Worm (Caenorhabditis elegans) whole organism, L1 larva: Measurements from ENCODE around the gene K01A11.1.
"Not testable (repeated sequence)": the region's sequence is repeated elsewhere in the genome, so short reads cannot be mapped to it uniquely, and the experiment has no call there.

Experiments used
- C16A3.4 ChIP-seq: fragments of 150-350 bp; optimal IDR thresholded peaks from 2 replicates; lab custom pipeline; 2014; ENCODE audit warnings: missing biosample characterization, missing genetic modification characterization
- F16B12.6 ChIP-seq: fragments of 150-350 bp; optimal IDR thresholded peaks from 2 replicates; lab custom pipeline; 2014; ENCODE audit warnings: missing biosample characterization, missing genetic modification characterization
- Y116A8C.19 ChIP-seq: sonication (generic microtip); optimal IDR thresholded peaks from 2 replicates; lab custom pipeline; 2016; ENCODE audit warnings: missing compliant biosample characterization, missing genetic modification characterization, borderline replicate concordance
- aha-1 ChIP-seq: fragments of 150-350 bp; optimal IDR thresholded peaks from 2 replicates; lab custom pipeline; 2014; ENCODE audit warnings: missing biosample characterization, missing genetic modification characterization
- ama-1 ChIP-seq: fragments of 150-350 bp; optimal IDR thresholded peaks from 2 replicates; lab custom pipeline; 2014
- blmp-1 ChIP-seq: fragments of 150-350 bp; optimal IDR thresholded peaks from 2 replicates; lab custom pipeline; 2014; ENCODE audit warnings: missing biosample characterization, missing genetic modification characterization
- ceh-88 ChIP-seq: fragments of 200-800 bp; sonication (Bioruptor generic); IDR thresholded peaks from 2 replicates; pipeline ENCODE4 v1.3.6; 2022; ENCODE audit warnings: missing genetic modification characterization, missing compliant biosample characterization
- ceh-90 ChIP-seq: sonication (generic microtip); optimal IDR thresholded peaks from 2 replicates; lab custom pipeline; 2016; ENCODE audit warnings: missing genetic modification characterization, missing compliant biosample characterization
- ces-1 ChIP-seq: fragments of 150-350 bp; optimal IDR thresholded peaks from 2 replicates; lab custom pipeline; 2014; ENCODE audit warnings: missing biosample characterization, missing genetic modification reagents, missing genetic modification characterization
- dsc-1 ChIP-seq: sonication (generic microtip); optimal IDR thresholded peaks from 2 replicates; lab custom pipeline; 2016; ENCODE audit warnings: mild to moderate bottlenecking, missing genetic modification characterization, missing compliant biosample characterization
- efl-1 ChIP-seq, 4 experiments: fragments of 150-350 bp; optimal IDR thresholded peaks in 3 of 4; peaks in 1 of 4; 1 replicate in 1 of 4; 2 replicates in 3 of 4; lab custom pipeline; 2014; ENCODE audit warnings: missing biosample characterization in 2 of 4, missing genetic modification characterization in 2 of 4, missing genetic modification reagents in 2 of 4
- efl-3 ChIP-seq: fragments of 200-800 bp; sonication (Bioruptor generic); optimal IDR thresholded peaks from 2 replicates; lab custom pipeline; 2018; ENCODE audit warnings: mild to moderate bottlenecking, missing genetic modification characterization, missing compliant biosample characterization
- egl-13 ChIP-seq: sonication (generic microtip); optimal IDR thresholded peaks from 2 replicates; lab custom pipeline; 2016; ENCODE audit warnings: missing genotype, missing genetic modification reagents, missing genetic modification characterization, missing compliant biosample characterization
- elt-2 ChIP-seq: sonication (generic microtip); optimal IDR thresholded peaks from 2 replicates; lab custom pipeline; 2016; ENCODE audit warnings: missing genetic modification characterization, mild to moderate bottlenecking, inconsistent platforms, missing compliant biosample characterization, missing genetic modification reagents
- ets-5 ChIP-seq: fragments of 200-800 bp; sonication (Bioruptor generic); IDR thresholded peaks from 2 replicates; pipeline ENCODE4 v1.3.6; 2022; ENCODE audit warnings: missing genetic modification characterization, missing compliant biosample characterization
- fkh-4 ChIP-seq: sonication (generic microtip); optimal IDR thresholded peaks from 2 replicates; lab custom pipeline; 2016; ENCODE audit warnings: missing compliant biosample characterization, missing genetic modification characterization, borderline replicate concordance
- hlh-17 ChIP-seq: fragments of 200-800 bp; sonication (Bioruptor generic); optimal IDR thresholded peaks from 2 replicates; lab custom pipeline; 2018; ENCODE audit warnings: missing genetic modification characterization, mild to moderate bottlenecking, missing compliant biosample characterization, moderate library complexity, borderline replicate concordance
- irx-1 ChIP-seq: sonication (generic microtip); optimal IDR thresholded peaks from 2 replicates; lab custom pipeline; 2016; ENCODE audit warnings: missing genetic modification characterization, missing compliant biosample characterization
- isw-1 ChIP-seq: fragments of 200-800 bp; sonication (Bioruptor generic); IDR thresholded peaks from 2 replicates; pipeline ENCODE4 v1.3.6; 2022; ENCODE audit warnings: missing genetic modification characterization, missing compliant biosample characterization
- lin-15B ChIP-seq: fragments of 150-350 bp; sonication (generic microtip); optimal IDR thresholded peaks from 3 replicates; lab custom pipeline; 2014; ENCODE audit warnings: missing biosample characterization, missing genetic modification characterization
- mef-2 ChIP-seq: fragments of 150-350 bp; optimal IDR thresholded peaks from 2 replicates; lab custom pipeline; 2014; ENCODE audit warnings: missing biosample characterization, missing genetic modification characterization
- nhr-11 ChIP-seq: fragments of 150-350 bp; optimal IDR thresholded peaks from 2 replicates; lab custom pipeline; 2014; ENCODE audit warnings: missing biosample characterization, missing genetic modification characterization
- nhr-12 ChIP-seq: sonication (generic microtip); optimal IDR thresholded peaks from 2 replicates; lab custom pipeline; 2017; ENCODE audit warnings: missing biosample characterization, missing genetic modification characterization
- nhr-19 ChIP-seq: fragments of 200-800 bp; sonication (Bioruptor generic); conservative IDR thresholded peaks from 2 replicates; pipeline ENCODE4 v1.3.6; 2022; ENCODE audit warnings: missing genetic modification characterization, missing compliant biosample characterization
- nhr-76 ChIP-seq: sonication (generic microtip); optimal IDR thresholded peaks from 2 replicates; lab custom pipeline; 2017; ENCODE audit warnings: missing biosample characterization, missing genetic modification characterization
- nhr-77 ChIP-seq: fragments of 150-350 bp; optimal IDR thresholded peaks from 2 replicates; lab custom pipeline; 2014; ENCODE audit warnings: missing biosample characterization, missing genetic modification characterization
- nhr-84 ChIP-seq: sonication (generic microtip); optimal IDR thresholded peaks from 2 replicates; lab custom pipeline; 2017; ENCODE audit warnings: missing biosample characterization, missing genetic modification characterization
- nhr-85 ChIP-seq: sonication (generic microtip); peaks from one replicate; lab custom pipeline; 2016; ENCODE audit warnings: missing genetic modification characterization, inconsistent platforms, missing compliant biosample characterization
- nhr-90 ChIP-seq: sonication (generic microtip); optimal IDR thresholded peaks from 2 replicates; lab custom pipeline; 2016; ENCODE audit warnings: mild to moderate bottlenecking, missing genetic modification characterization, missing compliant biosample characterization; ENCODE audit not compliant: poor library complexity
- pax-3 ChIP-seq: fragments of 200-800 bp; sonication (Bioruptor generic); optimal IDR thresholded peaks from 2 replicates; lab custom pipeline; 2018; ENCODE audit warnings: mild to moderate bottlenecking, missing genetic modification characterization, moderate library complexity, missing compliant biosample characterization
- snu-23 ChIP-seq: sonication (generic microtip); optimal IDR thresholded peaks from 2 replicates; lab custom pipeline; 2016; ENCODE audit warnings: missing genetic modification characterization, missing compliant biosample characterization
- sup-37 ChIP-seq: fragments of 200-800 bp; sonication (Bioruptor generic); optimal IDR thresholded peaks from 2 replicates; lab custom pipeline; 2018; ENCODE audit warnings: mild to moderate bottlenecking, missing genetic modification characterization, missing compliant biosample characterization
- tbx-2 ChIP-seq: sonication (generic microtip); optimal IDR thresholded peaks from 2 replicates; lab custom pipeline; 2016; ENCODE audit warnings: missing genetic modification characterization, missing compliant biosample characterization
- tlp-1 ChIP-seq: fragments of 150-350 bp; optimal IDR thresholded peaks from 2 replicates; lab custom pipeline; 2014; ENCODE audit warnings: missing biosample characterization, missing genetic modification characterization
- unc-130 ChIP-seq: fragments of 150-350 bp; optimal IDR thresholded peaks from 2 replicates; lab custom pipeline; 2017; ENCODE audit warnings: missing biosample characterization, missing genetic modification characterization, inconsistent platforms
- unc-62 ChIP-seq: fragments of 150-350 bp; optimal IDR thresholded peaks from 2 replicates; lab custom pipeline; 2014; ENCODE audit warnings: missing biosample characterization, missing genetic modification reagents, missing genetic modification characterization
- unc-86 ChIP-seq: sonication (generic microtip); optimal IDR thresholded peaks from 2 replicates; lab custom pipeline; 2016; ENCODE audit warnings: missing genetic modification characterization, missing compliant biosample characterization
- xbp-1 ChIP-seq: sonication (generic microtip); optimal IDR thresholded peaks from 2 replicates; lab custom pipeline; 2016; ENCODE audit warnings: missing genetic modification characterization, missing compliant biosample characterization
- zag-1 ChIP-seq: fragments of 150-350 bp; optimal IDR thresholded peaks from 2 replicates; lab custom pipeline; 2014; ENCODE audit warnings: missing biosample characterization, missing genetic modification characterization
- zip-4 ChIP-seq: fragments of 200-800 bp; sonication (Bioruptor generic); optimal IDR thresholded peaks from 2 replicates; lab custom pipeline; 2018; ENCODE audit warnings: mild to moderate bottlenecking, missing genetic modification characterization, moderate library complexity, missing compliant biosample characterization
- ztf-11 ChIP-seq, 2 experiments: sonication (generic microtip); optimal IDR thresholded peaks; 2 replicates each; lab custom pipeline; 2016 to 2017; ENCODE audit warnings: missing genetic modification characterization in 2 of 2, missing biosample characterization in 1 of 2, missing compliant biosample characterization in 1 of 2

The K01A11.1 gene

ce11 chrIII:3456226-3456625 lies 24.9 kb upstream of the K01A11.1 start (continued):
- TF ChIP-seq efl-1 (optimal IDR thresholded peaks at IDR 0.05; lab: Kevin White, UChicago) = peak; percentile 98
- peak; percentile 91 to 99 for TF ChIP-seq efl-1 (GFP tag; optimal IDR thresholded peaks at IDR 0.05 in 1 of 2; lab: Kevin White, UChicago)
- peak; percentile 93 for TF ChIP-seq zip-4
- peak; percentile 97 for TF ChIP-seq unc-86 (tag; lab: Kevin White, UChicago)
- TF ChIP-seq nhr-19 = peak; percentile 99
- TF ChIP-seq unc-62 (GFP tag; lab: Kevin White, UChicago) = no peak
- TF ChIP-seq lin-15B (tag; lab: Kevin White, UChicago) = peak; percentile 99
- TF ChIP-seq snu-23 = peak; percentile 99
- TF ChIP-seq nhr-77 (tag; lab: Kevin White, UChicago) = peak; percentile 99
- no peak for TF ChIP-seq hlh-17 (GFP tag; lab: Kevin White, UChicago)
- peak; percentile 53 for TF ChIP-seq nhr-76 (tag; lab: Kevin White, UChicago)
- peak; percentile 92 for TF ChIP-seq nhr-84 (tag; lab: Kevin White, UChicago)
- peak; percentile 77 for TF ChIP-seq blmp-1 (tag; lab: Kevin White, UChicago)
- peak; percentile 54 for TF ChIP-seq efl-3 (GFP tag; lab: Kevin White, UChicago)
- TF ChIP-seq nhr-90 (tag; lab: Kevin White, UChicago) = peak; percentile 99
- peak; percentile 62 for TF ChIP-seq Y116A8C.19 (tag; lab: Kevin White, UChicago)
- TF ChIP-seq fkh-4 (tag; lab: Kevin White, UChicago) = peak; percentile 92
- peak; percentile 100 for TF ChIP-seq F16B12.6 (tag; lab: Kevin White, UChicago)
- peak; percentile 96 for TF ChIP-seq ceh-88 (GFP tag; lab: Robert Waterston, UW)
- peak; percentile 69 for TF ChIP-seq ces-1 (GFP tag; lab: Kevin White, UChicago)
- TF ChIP-seq unc-130 = peak; percentile 98
- TF ChIP-seq tlp-1 (tag; lab: Kevin White, UChicago) = no peak
- peak in 1 of 2 experiments; percentile 93 for TF ChIP-seq ztf-11 (tag; optimal IDR thresholded peaks at IDR 0.05; lab: Kevin White, UChicago)
- peak; percentile 99 for TF ChIP-seq xbp-1 (tag; lab: Kevin White, UChicago)
- peak; percentile 94 for TF ChIP-seq elt-2 (tag; lab: Kevin White, UChicago)
- TF ChIP-seq irx-1 (tag; lab: Kevin White, UChicago) = peak; percentile 98
- peak; percentile 68 for TF ChIP-seq zag-1 (tag; lab: Kevin White, UChicago)
- peak; percentile 83 for TF ChIP-seq aha-1 (tag; lab: Kevin White, UChicago)
- TF ChIP-seq dsc-1 (tag; lab: Kevin White, UChicago) = peak; percentile 99
- TF ChIP-seq isw-1 (GFP tag; lab: Robert Waterston, UW) = peak; percentile 98
- peak; percentile 86 for TF ChIP-seq mef-2 (tag; lab: Kevin White, UChicago)
- peak; percentile 71 for TF ChIP-seq ceh-90 (tag; lab: Kevin White, UChicago)
- no peak for TF ChIP-seq ets-5 (GFP tag; lab: Robert Waterston, UW)
- peak; percentile 98 for TF ChIP-seq C16A3.4 (tag; lab: Kevin White, UChicago)
- TF ChIP-seq pax-3 = peak; percentile 97
- TF ChIP-seq nhr-85 (tag; lab: Kevin White, UChicago) = peak; percentile 99
- peak; percentile 80 for TF ChIP-seq ama-1 (lab: Kevin White, UChicago)
- TF ChIP-seq egl-13 (tag; lab: Kevin White, UChicago) = peak; percentile 98
- peak; percentile 88 for TF ChIP-seq sup-37 (GFP tag; lab: Kevin White, UChicago)
- peak; percentile 99 for TF ChIP-seq tbx-2 (tag; lab: Kevin White, UChicago)
- peak; percentile 86 for TF ChIP-seq nhr-11 (tag; lab: Kevin White, UChicago)

ce11 chrIII:3454045-3454444 lies 22.8 kb upstream of the K01A11.1 start, which contains the start of gene C34C12.1:
C34C12.1 (plus strand) TSS chrIII:3454345.
- not testable (repeated sequence) for TF ChIP-seq nhr-12 (tag; lab: Kevin White, UChicago); unc-62 (GFP tag; lab: Kevin White, UChicago); mef-2 (tag; lab: Kevin White, UChicago)
- TF ChIP-seq, all 84 proteins: peak for 0; not testable (repeated sequence) for 84
